Worm (Caenorhabditis elegans) whole organism, L4/young adult: ENCODE measurements around the gene mth-2.

ENCODE experiments used
- W03F9.2 ChIP-seq: fragments of 150-350 bp; optimal IDR thresholded peaks from 2 replicates; lab custom pipeline; 2014; ENCODE audit warnings: missing biosample characterization, missing genetic modification characterization
- him-1 ChIP-seq: sonication (generic microtip); optimal IDR thresholded peaks from 2 replicates; lab custom pipeline; 2016; ENCODE audit warnings: missing genotype, missing genetic modification reagents, missing genetic modification characterization, missing compliant biosample characterization

DNA sequence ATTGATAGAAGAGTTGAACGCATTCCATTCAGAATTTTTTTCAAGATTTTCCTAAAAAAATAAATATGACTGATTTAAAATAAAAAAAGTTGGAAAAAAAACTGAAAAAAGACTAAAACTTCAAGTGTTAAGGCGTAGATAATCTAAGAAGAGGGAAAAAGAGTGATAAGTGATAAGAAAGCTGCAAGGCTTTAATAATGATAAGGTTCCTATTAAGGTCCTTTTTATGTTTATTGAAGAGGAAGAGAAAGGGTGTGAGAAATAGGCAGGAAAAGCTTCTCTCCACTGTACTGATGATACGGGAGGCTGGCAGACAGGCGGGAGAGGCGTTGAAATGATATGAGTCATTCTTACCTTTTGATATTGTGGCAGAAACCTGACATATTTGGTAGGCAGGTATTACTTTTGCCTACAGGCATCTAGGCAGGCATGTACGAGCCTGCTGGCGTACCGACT is 9.6 kb upstream of the mth-2 start, which contains the start of gene mth-1:
- TF ChIP-seq him-1: no peak
- TF ChIP-seq W03F9.2 (tag; lab: Kevin White, UChicago): no peak
